Worm (Caenorhabditis elegans) whole organism, L4 larva: Measurements from ENCODE around the gene hdl-2.

Experiments used
- Y75B8A.6 ChIP-seq: fragments of 200-800 bp; sonication (Bioruptor generic); IDR thresholded peaks from 2 replicates; pipeline ENCODE4 v1.3.6; 2022; ENCODE audit warnings: missing genetic modification reagents, missing genetic modification characterization, missing compliant biosample characterization
- ZK546.5 ChIP-seq, 2 experiments: sonication (generic microtip); optimal IDR thresholded peaks; 2 replicates each; lab custom pipeline; 2017; ENCODE audit warnings: missing biosample characterization in 2 of 2, missing genetic modification characterization in 2 of 2
- aha-1 ChIP-seq: fragments of 150-350 bp; peaks from one replicate; lab custom pipeline; 2014; ENCODE audit warnings: missing biosample characterization, missing genetic modification characterization
- aly-2 ChIP-seq: sonication (generic microtip); optimal IDR thresholded peaks from 2 replicates; lab custom pipeline; 2018; ENCODE audit warnings: missing biosample characterization, missing genetic modification characterization
- arid-1 ChIP-seq: fragments of 200-800 bp; sonication (Bioruptor generic); conservative IDR thresholded peaks from 2 replicates; pipeline ENCODE4 v1.3.6; 2022; ENCODE audit warnings: missing genetic modification reagents, missing genetic modification characterization, missing compliant biosample characterization
- attf-4 ChIP-seq: sonication (generic microtip); optimal IDR thresholded peaks from 3 replicates; lab custom pipeline; 2017; ENCODE audit warnings: missing biosample characterization, missing genetic modification characterization
- ceh-20 ChIP-seq: fragments of 200-800 bp; sonication (Bioruptor generic); IDR thresholded peaks from 2 replicates; pipeline ENCODE4 v1.3.6; 2022; ENCODE audit warnings: missing genetic modification reagents, missing genetic modification characterization, missing compliant biosample characterization
- ceh-32 ChIP-seq: sonication (generic microtip); optimal IDR thresholded peaks from 2 replicates; lab custom pipeline; 2016; ENCODE audit warnings: mild to moderate bottlenecking, missing genetic modification characterization, missing compliant biosample characterization; ENCODE audit not compliant: poor library complexity
- ceh-44 ChIP-seq: fragments of 200-800 bp; sonication (Bioruptor generic); IDR thresholded peaks from 2 replicates; pipeline ENCODE4 v1.3.6; 2022; ENCODE audit warnings: missing genetic modification reagents, missing genetic modification characterization, missing compliant biosample characterization
- ceh-82 ChIP-seq: sonication (generic microtip); optimal IDR thresholded peaks from 2 replicates; lab custom pipeline; 2017; ENCODE audit warnings: missing biosample characterization, missing genetic modification characterization
- cey-2 ChIP-seq: sonication (generic microtip); optimal IDR thresholded peaks from 3 replicates; lab custom pipeline; 2017; ENCODE audit warnings: missing genetic modification characterization, mild to moderate bottlenecking, missing compliant biosample characterization, antibody characterized with exemption, borderline replicate concordance; ENCODE audit not compliant: insufficient read depth
- daf-16 ChIP-seq, 3 experiments: sonication (generic microtip); optimal IDR thresholded peaks; 2 replicates each; lab custom pipeline; 2016 to 2017; ENCODE audit warnings: missing genetic modification characterization in 3 of 3, missing genetic modification reagents in 3 of 3, mild to moderate bottlenecking in 2 of 3, missing compliant biosample characterization in 2 of 3, missing biosample characterization in 1 of 3, moderate library complexity in 1 of 3
- dmd-6 ChIP-seq: fragments of 200-800 bp; sonication (Bioruptor generic); IDR thresholded peaks from 2 replicates; pipeline ENCODE4 v1.3.6; 2022; ENCODE audit warnings: missing genetic modification reagents, missing genetic modification characterization, missing compliant biosample characterization
- dmd-8 ChIP-seq: fragments of 200-800 bp; sonication (Bioruptor generic); IDR thresholded peaks from 2 replicates; pipeline ENCODE4 v1.3.6; 2022; ENCODE audit warnings: missing genetic modification characterization, missing compliant biosample characterization
- dmd-9 ChIP-seq: fragments of 200-800 bp; sonication (Bioruptor generic); IDR thresholded peaks from 2 replicates; pipeline ENCODE4 v1.3.6; 2022; ENCODE audit warnings: missing genetic modification reagents, missing genetic modification characterization, missing compliant biosample characterization
- dpl-1 ChIP-seq: fragments of 150-350 bp; optimal IDR thresholded peaks from 2 replicates; lab custom pipeline; 2014; ENCODE audit warnings: missing biosample characterization, missing genetic modification reagents, missing genetic modification characterization
- egl-43 ChIP-seq: fragments of 200-800 bp; sonication (Bioruptor generic); IDR thresholded peaks from 2 replicates; pipeline ENCODE4 v1.3.6; 2022; ENCODE audit warnings: missing genetic modification reagents, missing genetic modification characterization, missing compliant biosample characterization
- fos-1 ChIP-seq: fragments of 150-350 bp; optimal IDR thresholded peaks from 2 replicates; lab custom pipeline; 2014; ENCODE audit warnings: missing biosample characterization, missing genetic modification characterization
- gei-8 ChIP-seq: fragments of 200-800 bp; sonication (Bioruptor generic); optimal IDR thresholded peaks from 2 replicates; lab custom pipeline; 2018; ENCODE audit warnings: mild to moderate bottlenecking, missing genetic modification characterization, missing compliant biosample characterization
- hmg-1.1 ChIP-seq: fragments of 200-800 bp; sonication (Bioruptor generic); IDR thresholded peaks from 2 replicates; pipeline ENCODE4 v1.3.6; 2022; ENCODE audit warnings: missing genetic modification reagents, missing genetic modification characterization, missing compliant biosample characterization
- lin-1 ChIP-seq: fragments of 200-800 bp; sonication (Bioruptor generic); IDR thresholded peaks from 2 replicates; pipeline ENCODE4 v1.3.6; 2022; ENCODE audit warnings: missing genetic modification reagents, missing genetic modification characterization, missing compliant biosample characterization
- lin-38 ChIP-seq: fragments of 200-800 bp; sonication (Bioruptor generic); IDR thresholded peaks from 2 replicates; pipeline ENCODE4 v1.3.6; 2022; ENCODE audit warnings: missing genetic modification reagents, missing genetic modification characterization, missing compliant biosample characterization
- lin-39 ChIP-seq: fragments of 150-350 bp; optimal IDR thresholded peaks from 2 replicates; lab custom pipeline; 2014; ENCODE audit warnings: missing biosample characterization, missing genetic modification reagents, missing genetic modification characterization
- lir-3 ChIP-seq: sonication (generic microtip); optimal IDR thresholded peaks from 2 replicates; lab custom pipeline; 2016; ENCODE audit warnings: mild to moderate bottlenecking, missing genetic modification characterization, missing compliant biosample characterization
- lsy-2 ChIP-seq, 2 experiments: fragments of 150-350 bp in 1 of 2; sonication (generic microtip) in 1 of 2; optimal IDR thresholded peaks; 2 replicates each; lab custom pipeline; 2014 to 2017; ENCODE audit warnings: missing biosample characterization in 2 of 2, missing genetic modification characterization in 2 of 2
- madf-9 ChIP-seq: fragments of 200-800 bp; sonication (Bioruptor generic); conservative IDR thresholded peaks from 2 replicates; pipeline ENCODE4 v1.3.6; 2022; ENCODE audit warnings: missing genetic modification reagents, missing genetic modification characterization, missing compliant biosample characterization
- mdl-1 ChIP-seq, 2 experiments: fragments of 150-350 bp in 1 of 2; sonication (generic microtip) in 1 of 2; optimal IDR thresholded peaks; 2 replicates each; lab custom pipeline; 2014 to 2017; ENCODE audit warnings: missing biosample characterization in 2 of 2, missing genetic modification characterization in 2 of 2
- mdt-29 ChIP-seq: fragments of 200-800 bp; sonication (Bioruptor generic); IDR thresholded peaks from 2 replicates; pipeline ENCODE4 v1.3.6; 2022; ENCODE audit warnings: missing genetic modification reagents, missing genetic modification characterization, missing compliant biosample characterization
- mes-2 ChIP-seq: sonication (generic microtip); optimal IDR thresholded peaks from 2 replicates; lab custom pipeline; 2016; ENCODE audit warnings: missing genotype, mild to moderate bottlenecking, missing genetic modification characterization, missing compliant biosample characterization; ENCODE audit not compliant: poor library complexity, severe bottlenecking
- mxl-2 ChIP-seq: fragments of 200-800 bp; sonication (Bioruptor generic); conservative IDR thresholded peaks from 2 replicates; pipeline ENCODE4 v1.3.6; 2022; ENCODE audit warnings: missing genetic modification reagents, missing genetic modification characterization, missing compliant biosample characterization
- nhr-102 ChIP-seq: sonication (generic microtip); optimal IDR thresholded peaks from 2 replicates; lab custom pipeline; 2016; ENCODE audit warnings: mild to moderate bottlenecking, missing genetic modification characterization, moderate library complexity, missing compliant biosample characterization
- nhr-25 ChIP-seq: sonication (generic microtip); optimal IDR thresholded peaks from 2 replicates; lab custom pipeline; 2017; ENCODE audit warnings: missing genetic modification characterization, mild to moderate bottlenecking, missing compliant biosample characterization, antibody characterized with exemption, moderate library complexity, borderline replicate concordance; ENCODE audit not compliant: insufficient read depth
- nhr-41 ChIP-seq: fragments of 200-800 bp; sonication (Bioruptor generic); IDR thresholded peaks from 2 replicates; pipeline ENCODE4 v1.3.6; 2022; ENCODE audit warnings: missing genetic modification reagents, missing genetic modification characterization, missing compliant biosample characterization
- nhr-48 ChIP-seq: sonication (generic microtip); optimal IDR thresholded peaks from 2 replicates; lab custom pipeline; 2016; ENCODE audit warnings: mild to moderate bottlenecking, missing genetic modification characterization, missing compliant biosample characterization
- pha-4 ChIP-seq, 2 experiments: fragments of 150-350 bp in 1 of 2; fragments of 200-800 bp in 1 of 2; sonication (Bioruptor generic) in 1 of 2; IDR thresholded peaks in 1 of 2; optimal IDR thresholded peaks in 1 of 2; 2 replicates each; pipeline versions ENCODE4 v1.3.6 to Lab custom; 2014 to 2022; ENCODE audit warnings: missing genetic modification characterization in 2 of 2, missing genetic modification reagents in 2 of 2, missing biosample characterization in 1 of 2, missing compliant biosample characterization in 1 of 2
- set-16 ChIP-seq: fragments of 200-800 bp; sonication (Bioruptor generic); IDR thresholded peaks from 2 replicates; pipeline ENCODE4 v1.3.6; 2022; ENCODE audit warnings: missing genetic modification reagents, missing genetic modification characterization, missing compliant biosample characterization
- skn-1 ChIP-seq: fragments of 150-350 bp; optimal IDR thresholded peaks from 2 replicates; lab custom pipeline; 2014; ENCODE audit warnings: missing biosample characterization, missing genetic modification characterization
- snpc-4 ChIP-seq: fragments of 150-350 bp; optimal IDR thresholded peaks from 2 replicates; lab custom pipeline; 2014; ENCODE audit warnings: missing biosample characterization, missing genetic modification characterization
- tra-1 ChIP-seq: fragments of 200-800 bp; sonication (Bioruptor generic); IDR thresholded peaks from 2 replicates; pipeline ENCODE4 v1.3.6; 2022; ENCODE audit warnings: missing genetic modification reagents, missing genetic modification characterization, missing compliant biosample characterization
- unc-130 ChIP-seq: sonication (generic microtip); optimal IDR thresholded peaks from 2 replicates; lab custom pipeline; 2016; ENCODE audit warnings: missing genetic modification reagents, missing genetic modification characterization, missing compliant biosample characterization
- unc-39 ChIP-seq: sonication (generic microtip); optimal IDR thresholded peaks from 2 replicates; lab custom pipeline; 2017; ENCODE audit warnings: missing biosample characterization, missing genetic modification characterization
- unc-62 ChIP-seq, 3 experiments: fragments of 150-350 bp in 1 of 3; sonication (generic microtip); optimal IDR thresholded peaks in 2 of 3; peaks in 1 of 3; 1 replicate in 1 of 3; 2 replicates in 2 of 3; lab custom pipeline; 2014 to 2017; ENCODE audit warnings: missing biosample characterization in 3 of 3, missing genetic modification characterization in 3 of 3, missing genetic modification reagents in 3 of 3, missing genotype in 1 of 3
- vab-7 ChIP-seq: fragments of 200-800 bp; sonication (Bioruptor generic); IDR thresholded peaks from 2 replicates; pipeline ENCODE4 v1.3.6; 2022; ENCODE audit warnings: missing genetic modification reagents, missing genetic modification characterization, missing compliant biosample characterization
- zag-1 ChIP-seq: fragments of 150-350 bp; optimal IDR thresholded peaks from 2 replicates; lab custom pipeline; 2014; ENCODE audit warnings: missing biosample characterization, missing genetic modification characterization
- zip-11 ChIP-seq: fragments of 200-800 bp; sonication (Bioruptor generic); IDR thresholded peaks from 2 replicates; pipeline ENCODE4 v1.3.6; 2022; ENCODE audit warnings: missing genetic modification characterization, missing compliant biosample characterization
- zip-2 ChIP-seq: fragments of 150-350 bp; optimal IDR thresholded peaks from 2 replicates; lab custom pipeline; 2014; ENCODE audit warnings: missing biosample characterization, missing genetic modification characterization
- ztf-11 ChIP-seq: fragments of 150-350 bp; optimal IDR thresholded peaks from 2 replicates; lab custom pipeline; 2014; ENCODE audit warnings: missing biosample characterization, missing genetic modification characterization

hdl-2 gene

ce11 chrIV:8921166-8921565, 47.2 kb downstream of the hdl-2 start:
- TF ChIP-seq ztf-11 (tag; lab: Kevin White, UChicago) (no peak), egl-43 (GFP tag; lab: Robert Waterston, UW) (no peak), nhr-41 (no peak), unc-62 (GFP tag; optimal IDR thresholded peaks at IDR 0.05 in 1 of 2; lab: Kevin White, UChicago) (no peak), unc-62 (tag; optimal IDR thresholded peaks at IDR 0.05; lab: Kevin White, UChicago) (no peak), pha-4 (GFP tag; IDR thresholded peaks at IDR 0.05; lab: Robert Waterston, UW) (no peak), pha-4 (tag; optimal IDR thresholded peaks at IDR 0.05; lab: Kevin White, UChicago) (no peak), snpc-4 (tag; lab: Kevin White, UChicago) (no peak)

- TF ChIP-seq dpl-1 (no peak), lin-38 (GFP tag; lab: Robert Waterston, UW) (no peak), fos-1 (tag; lab: Kevin White, UChicago) (no peak), Y75B8A.6 (GFP tag; lab: Robert Waterston, UW) (no peak), madf-9 (GFP tag; lab: Robert Waterston, UW) (no peak), gei-8 (no peak), dmd-9 (GFP tag; lab: Robert Waterston, UW) (no peak), lin-39 (tag; lab: Kevin White, UChicago) (no peak), set-16 (GFP tag; lab: Robert Waterston, UW) (no peak), dmd-6 (no peak), mdt-29 (GFP tag; lab: Robert Waterston, UW) (peak; percentile 41; the same call in 1 of the 2 replicates), nhr-48 (tag; lab: Kevin White, UChicago) (no peak), zip-2 (no peak), ceh-44 (GFP tag; lab: Robert Waterston, UW) (no peak), snpc-4 (tag; lab: Kevin White, UChicago) (no peak), unc-130 (GFP tag; lab: Kevin White, UChicago) (no peak), mxl-2 (GFP tag; lab: Robert Waterston, UW) (no peak), aha-1 (tag; lab: Kevin White, UChicago) (no peak), aly-2 (tag; lab: Kevin White, UChicago) (no peak), nhr-25 (tag; lab: Kevin White, UChicago) (peak; percentile 41), mdl-1 (tag; optimal IDR thresholded peaks at IDR 0.05; lab: Kevin White, UChicago) (peak in 1 of 2 experiments; percentile 46), mes-2 (tag; lab: Kevin White, UChicago) (peak; percentile 56), daf-16 (GFP tag; optimal IDR thresholded peaks at IDR 0.05; lab: Kevin White, UChicago) (no peak), daf-16 (tag; optimal IDR thresholded peaks at IDR 0.05; lab: Kevin White, UChicago) (peak; percentile 20), dmd-8 (GFP tag; lab: Robert Waterston, UW) (no peak), ceh-32 (tag; lab: Kevin White, UChicago) (no peak), lin-1 (no peak), hmg-1.1 (GFP tag; lab: Robert Waterston, UW) (0 out of 2 replicates have a peak, but pooled peaks have one; percentile 43), lir-3 (no peak), tra-1 (GFP tag; lab: Robert Waterston, UW) (no peak), zag-1 (tag; lab: Kevin White, UChicago) (no peak), attf-4 (tag; lab: Kevin White, UChicago) (no peak), ceh-82 (tag; lab: Kevin White, UChicago) (no peak), lsy-2 (tag; optimal IDR thresholded peaks at IDR 0.05; lab: Kevin White, UChicago) (no peak), ztf-11 (tag; lab: Kevin White, UChicago) (no peak), unc-39 (no peak), zip-11 (GFP tag; lab: Robert Waterston, UW) (no peak), ZK546.5 (tag; optimal IDR thresholded peaks at IDR 0.05; lab: Kevin White, UChicago) (no peak), vab-7 (GFP tag; lab: Robert Waterston, UW) (no peak), unc-62 (GFP tag; optimal IDR thresholded peaks at IDR 0.05 in 1 of 2; lab: Kevin White, UChicago) (peak in 1 of 2 experiments; percentile 15), unc-62 (tag; optimal IDR thresholded peaks at IDR 0.05; lab: Kevin White, UChicago) (no peak), ceh-20 (GFP tag; lab: Robert Waterston, UW) (no peak), arid-1 (GFP tag; lab: Robert Waterston, UW) (no peak), nhr-102 (tag; lab: Kevin White, UChicago) (no peak), cey-2 (tag; lab: Kevin White, UChicago) (no peak), skn-1 (tag; lab: Kevin White, UChicago) (no peak)
Measured at ce11 chrIV:8921956-8922355, 48.0 kb downstream of the hdl-2 start, which contains the start of gene D1046.16. D1046.16 (plus strand) TSS chrIV:8922150.
